Worm (Caenorhabditis elegans): ENCODE measurements around the gene T05G5.5.

T05G5.5 gene

ce11 chrIII:9752852-9753251, 1.6 kb upstream of the T05G5.5 start, which contains the start of gene ech-6:
Gene ech-6, minus strand, starts transcription at chrIII:9752883.
- TF ChIP-seq mdt-29 (GFP tag; IDR thresholded peaks at IDR 0.05) (no peak), spr-3 (GFP tag; optimal IDR thresholded peaks at IDR 0.05) (no peak), dve-1 (tag; optimal IDR thresholded peaks at IDR 0.05; ENCODE audit: insufficient read depth) (peak; percentile 83), D1046.2 (GFP tag; IDR thresholded peaks at IDR 0.05) (no peak), mxl-3 (GFP tag; optimal IDR thresholded peaks at IDR 0.05) (no peak), ceh-62 (tag; optimal IDR thresholded peaks at IDR 0.05) (no peak), T26A8.4 (GFP tag; IDR thresholded peaks at IDR 0.05) (no peak), zfp-2 (tag; optimal IDR thresholded peaks at IDR 0.05) (no peak), nhr-25 (tag; optimal IDR thresholded peaks at IDR 0.05; ENCODE audit: borderline replicate concordance, insufficient read depth) (no peak), nhr-77 (tag; optimal IDR thresholded peaks at IDR 0.05) (no peak), dmd-9 (GFP tag; IDR thresholded peaks at IDR 0.05) (no peak), mdl-1 (tag; optimal IDR thresholded peaks at IDR 0.05) (no peak), ctbp-1 (GFP tag; IDR thresholded peaks at IDR 0.05) (no peak), R02D3.7 (tag; optimal IDR thresholded peaks at IDR 0.05) (no peak), unc-62 (GFP tag; optimal IDR thresholded peaks at IDR 0.05 in 1 of 2) (no peak), unc-62 (tag; optimal IDR thresholded peaks at IDR 0.05) (no peak), arid-1 (GFP tag; conservative IDR thresholded peaks at IDR 0.05) (no peak), set-16 (GFP tag; IDR thresholded peaks at IDR 0.05) (no peak), spr-1 (tag; optimal IDR thresholded peaks at IDR 0.05) (no peak), hlh-30 (tag; optimal IDR thresholded peaks at IDR 0.05; ENCODE audit: insufficient read depth) (peak; percentile 5), jun-1 (tag; optimal IDR thresholded peaks at IDR 0.05) (no peak), egl-43 (GFP tag; IDR thresholded peaks at IDR 0.05) (no peak), pqm-1 (tag; optimal IDR thresholded peaks at IDR 0.05) (peak; percentile 11), tag-97 (GFP tag; IDR thresholded peaks at IDR 0.05) (no peak), ztf-7 (tag; optimal IDR thresholded peaks at IDR 0.05) (no peak), egl-27 (tag; optimal IDR thresholded peaks at IDR 0.05) (no peak), ceh-20 (GFP tag; IDR thresholded peaks at IDR 0.05) (no peak), nhr-76 (tag; optimal IDR thresholded peaks at IDR 0.05) (no peak), nhr-10 (tag; optimal IDR thresholded peaks at IDR 0.05) (no peak), ceh-44 (GFP tag; IDR thresholded peaks at IDR 0.05) (no peak), mes-2 (tag; optimal IDR thresholded peaks at IDR 0.05; ENCODE audit: poor library complexity, severe bottlenecking) (peak; percentile 1), lin-39 (tag; optimal IDR thresholded peaks at IDR 0.05) (no peak), hlh-11 (tag; optimal IDR thresholded peaks at IDR 0.05) (peak; percentile 58), lim-7 (GFP tag; IDR thresholded peaks at IDR 0.05) (no peak), ces-1 (GFP tag; optimal IDR thresholded peaks at IDR 0.05) (no peak), ZK546.5 (tag; optimal IDR thresholded peaks at IDR 0.05) (no peak), skn-1 (tag; optimal IDR thresholded peaks at IDR 0.05) (no peak), daf-19 (GFP tag; conservative IDR thresholded peaks at IDR 0.05) (no peak), pha-4 (GFP tag; IDR thresholded peaks at IDR 0.05) (no peak), pha-4 (tag; optimal IDR thresholded peaks at IDR 0.05) (no peak), F26F4.8 (GFP tag; conservative IDR thresholded peaks at IDR 0.05) (no peak), hif-1 (tag; optimal IDR thresholded peaks at IDR 0.05) (peak in 1 of 2 experiments; percentile 42), ama-1 (optimal IDR thresholded peaks at IDR 0.05) (no peak), madf-5 (GFP tag; IDR thresholded peaks at IDR 0.05) (no peak), ceh-32 (tag; optimal IDR thresholded peaks at IDR 0.05; ENCODE audit: poor library complexity) (no peak), F44E2.7 (GFP tag; IDR thresholded peaks at IDR 0.05) (no peak), ZK337.2 (GFP tag; IDR thresholded peaks at IDR 0.05) (no peak), zfp-3 (GFP tag; conservative IDR thresholded peaks at IDR 0.05) (no peak), mxl-2 (GFP tag; conservative IDR thresholded peaks at IDR 0.05) (no peak), Y75B8A.6 (GFP tag; IDR thresholded peaks at IDR 0.05) (no peak), lir-3 (tag; optimal IDR thresholded peaks at IDR 0.05) (no peak), nhr-41 (GFP tag; IDR thresholded peaks at IDR 0.05) (no peak)

All from whole organism, L4 larva.